Worm (Caenorhabditis elegans) whole organism, L4 larva: ENCODE results near the gene C25H3.7.
A peak's percentile ranks its signal among the peaks of the same experiment; 100 is the strongest.

Source experiments
- cey-2 ChIP-seq: sonication (generic microtip); optimal IDR thresholded peaks from 3 replicates; lab custom pipeline; 2017; ENCODE audit warnings: missing genetic modification characterization, mild to moderate bottlenecking, missing compliant biosample characterization, antibody characterized with exemption, borderline replicate concordance; ENCODE audit not compliant: insufficient read depth
- mdl-1 ChIP-seq, 2 experiments: fragments of 150-350 bp in 1 of 2; sonication (generic microtip) in 1 of 2; optimal IDR thresholded peaks; 2 replicates each; lab custom pipeline; 2014 to 2017; ENCODE audit warnings: missing biosample characterization in 2 of 2, missing genetic modification characterization in 2 of 2
- nhr-6 ChIP-seq: fragments of 150-350 bp; optimal IDR thresholded peaks from 2 replicates; lab custom pipeline; 2014; ENCODE audit warnings: missing biosample characterization, missing genetic modification characterization

DNA sequence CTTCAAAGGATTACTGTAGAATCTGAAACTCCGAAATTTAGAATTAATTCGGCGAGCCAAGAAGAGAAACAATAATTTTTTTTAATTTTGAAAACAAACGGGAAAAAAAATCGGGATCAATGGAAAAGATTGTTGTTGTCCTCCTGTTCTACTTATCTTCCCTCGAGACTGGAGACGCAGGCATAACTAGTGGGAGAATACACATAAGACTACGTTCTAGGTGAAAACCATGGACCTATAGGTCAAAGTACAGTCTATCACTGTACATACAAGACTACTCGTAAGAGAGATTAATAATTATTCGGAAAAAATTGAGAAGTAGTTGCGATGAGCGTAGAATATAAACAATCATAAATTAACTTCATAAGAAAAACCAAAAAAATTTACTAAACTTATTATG lies 49.4 kb downstream of the C25H3.7 start, which contains the start of gene dhs-6:
- peak; percentile 28 for TF ChIP-seq nhr-6 (tag; lab: Kevin White, UChicago)
- TF ChIP-seq cey-2 (tag; lab: Kevin White, UChicago): no peak
- TF ChIP-seq mdl-1 (tag; optimal IDR thresholded peaks at IDR 0.05; lab: Kevin White, UChicago): no peak
